Worm (Caenorhabditis elegans) whole organism, late embryonic: ENCODE results near the gene fbxa-164.

Experiments
- F13H6.1 ChIP-seq: sonication (generic microtip); optimal IDR thresholded peaks from 2 replicates; lab custom pipeline; 2016; ENCODE audit warnings: missing genetic modification characterization, missing compliant biosample characterization
- K02D7.2 ChIP-seq: sonication (generic microtip); optimal IDR thresholded peaks from 2 replicates; lab custom pipeline; 2017; ENCODE audit warnings: mild to moderate bottlenecking, missing genetic modification characterization, missing compliant biosample characterization
- T23F11.4 ChIP-seq: fragments of 200-800 bp; sonication (Bioruptor generic); optimal IDR thresholded peaks from 2 replicates; lab custom pipeline; 2018; ENCODE audit warnings: mild to moderate bottlenecking, missing genetic modification characterization, missing compliant biosample characterization
- ahr-1 ChIP-seq: sonication (generic microtip); optimal IDR thresholded peaks from 2 replicates; lab custom pipeline; 2016; ENCODE audit warnings: missing genetic modification characterization, missing compliant biosample characterization
- ceh-14 ChIP-seq: sonication (generic microtip); optimal IDR thresholded peaks from 2 replicates; lab custom pipeline; 2016; ENCODE audit warnings: missing genotype, missing genetic modification characterization, missing compliant biosample characterization
- ceh-2 ChIP-seq: sonication (generic microtip); optimal IDR thresholded peaks from 2 replicates; lab custom pipeline; 2016; ENCODE audit warnings: missing genotype, missing genetic modification characterization, missing compliant biosample characterization
- ceh-22 ChIP-seq: sonication (generic microtip); optimal IDR thresholded peaks from 2 replicates; lab custom pipeline; 2017; ENCODE audit warnings: missing biosample characterization, missing genetic modification characterization
- ceh-30 ChIP-seq: fragments of 150-350 bp; optimal IDR thresholded peaks from 2 replicates; lab custom pipeline; 2014; ENCODE audit warnings: missing biosample characterization, missing genetic modification characterization
- ceh-34 ChIP-seq: sonication (generic microtip); optimal IDR thresholded peaks from 2 replicates; lab custom pipeline; 2016; ENCODE audit warnings: mild to moderate bottlenecking, missing genetic modification characterization, missing compliant biosample characterization
- ceh-48 ChIP-seq: sonication (generic microtip); optimal IDR thresholded peaks from 2 replicates; lab custom pipeline; 2016; ENCODE audit warnings: missing genetic modification characterization, inconsistent platforms, missing compliant biosample characterization
- che-1 ChIP-seq: sonication (generic microtip); optimal IDR thresholded peaks from 2 replicates; lab custom pipeline; 2016; ENCODE audit warnings: mild to moderate bottlenecking, missing genetic modification characterization, missing compliant biosample characterization
- dmd-4 ChIP-seq: sonication (generic microtip); optimal IDR thresholded peaks from 2 replicates; lab custom pipeline; 2016; ENCODE audit warnings: borderline replicate concordance, missing genetic modification characterization, missing compliant biosample characterization
- dve-1 ChIP-seq: sonication (generic microtip); optimal IDR thresholded peaks from 2 replicates; lab custom pipeline; 2017; ENCODE audit warnings: antibody characterized with exemption, mild to moderate bottlenecking, missing genetic modification characterization, missing compliant biosample characterization
- elt-2 ChIP-seq: sonication (generic microtip); optimal IDR thresholded peaks from 2 replicates; lab custom pipeline; 2016; ENCODE audit warnings: missing genetic modification reagents, missing genetic modification characterization, missing compliant biosample characterization
- elt-4 ChIP-seq: sonication (generic microtip); optimal IDR thresholded peaks from 2 replicates; lab custom pipeline; 2016; ENCODE audit warnings: missing genetic modification characterization, missing compliant biosample characterization
- fax-1 ChIP-seq: sonication (generic microtip); optimal IDR thresholded peaks from 2 replicates; lab custom pipeline; 2016; ENCODE audit warnings: missing genotype, missing genetic modification characterization, missing compliant biosample characterization
- fkh-10 ChIP-seq: fragments of 150-350 bp; optimal IDR thresholded peaks from 2 replicates; lab custom pipeline; 2014; ENCODE audit warnings: missing biosample characterization, missing genetic modification reagents, missing genetic modification characterization
- fkh-6 ChIP-seq: sonication (generic microtip); optimal IDR thresholded peaks from 2 replicates; lab custom pipeline; 2016; ENCODE audit warnings: missing genetic modification characterization, missing compliant biosample characterization
- gmeb-2 ChIP-seq: sonication (generic microtip); optimal IDR thresholded peaks from 2 replicates; lab custom pipeline; 2016; ENCODE audit warnings: missing genetic modification characterization, inconsistent platforms, missing compliant biosample characterization
- hlh-6 ChIP-seq: sonication (generic microtip); optimal IDR thresholded peaks from 2 replicates; lab custom pipeline; 2016; ENCODE audit warnings: missing genotype, missing genetic modification characterization, missing compliant biosample characterization
- lin-11 ChIP-seq: fragments of 200-800 bp; sonication (Bioruptor generic); optimal IDR thresholded peaks from 2 replicates; lab custom pipeline; 2018; ENCODE audit warnings: mild to moderate bottlenecking, missing genetic modification characterization, missing compliant biosample characterization
- nfya-1 ChIP-seq: sonication (generic microtip); optimal IDR thresholded peaks from 2 replicates; lab custom pipeline; 2017; ENCODE audit warnings: missing genetic modification characterization, mild to moderate bottlenecking, missing compliant biosample characterization, antibody characterized with exemption, moderate library complexity
- nhr-11 ChIP-seq: fragments of 150-350 bp; optimal IDR thresholded peaks from 2 replicates; lab custom pipeline; 2014; ENCODE audit warnings: missing biosample characterization, missing genetic modification characterization
- nhr-232 ChIP-seq: sonication (generic microtip); optimal IDR thresholded peaks from 2 replicates; lab custom pipeline; 2016; ENCODE audit warnings: missing genetic modification characterization, missing compliant biosample characterization
- npax-4 ChIP-seq: sonication (generic microtip); optimal IDR thresholded peaks from 2 replicates; lab custom pipeline; 2016; ENCODE audit warnings: missing genetic modification characterization, missing compliant biosample characterization
- odd-2 ChIP-seq: sonication (generic microtip); optimal IDR thresholded peaks from 2 replicates; lab custom pipeline; 2017; ENCODE audit warnings: antibody characterized with exemption, mild to moderate bottlenecking, missing genetic modification characterization, missing compliant biosample characterization
- pag-3 ChIP-seq: sonication (generic microtip); optimal IDR thresholded peaks from 2 replicates; lab custom pipeline; 2016; ENCODE audit warnings: missing compliant biosample characterization, missing genetic modification characterization, borderline replicate concordance
- pat-9 ChIP-seq: fragments of 200-800 bp; sonication (Bioruptor generic); optimal IDR thresholded peaks from 2 replicates; lab custom pipeline; 2018; ENCODE audit warnings: mild to moderate bottlenecking, missing genetic modification characterization, moderate library complexity, missing compliant biosample characterization
- pha-2 ChIP-seq: sonication (generic microtip); optimal IDR thresholded peaks from 2 replicates; lab custom pipeline; 2017; ENCODE audit warnings: mild to moderate bottlenecking, missing genetic modification characterization, missing compliant biosample characterization
- pha-4 ChIP-seq: fragments of 150-350 bp; optimal IDR thresholded peaks from 2 replicates; lab custom pipeline; 2018; ENCODE audit warnings: missing biosample characterization, missing genetic modification reagents, missing genetic modification characterization
- pros-1 ChIP-seq: fragments of 150-350 bp; optimal IDR thresholded peaks from 2 replicates; lab custom pipeline; 2014; ENCODE audit warnings: missing biosample characterization, missing genetic modification reagents, missing genetic modification characterization
- rnt-1 ChIP-seq: sonication (generic microtip); optimal IDR thresholded peaks from 2 replicates; lab custom pipeline; 2016; ENCODE audit warnings: missing genetic modification characterization, missing compliant biosample characterization
- sox-2 ChIP-seq: fragments of 200-800 bp; sonication (Bioruptor generic); IDR thresholded peaks from 2 replicates; pipeline ENCODE4 v1.3.6; 2022; ENCODE audit warnings: missing genetic modification reagents, missing genetic modification characterization, missing compliant biosample characterization
- tbx-2 ChIP-seq: sonication (generic microtip); optimal IDR thresholded peaks from 2 replicates; lab custom pipeline; 2016; ENCODE audit warnings: missing genetic modification characterization, missing compliant biosample characterization
- tbx-7 ChIP-seq: sonication (generic microtip); optimal IDR thresholded peaks from 2 replicates; lab custom pipeline; 2016; ENCODE audit warnings: missing genotype, missing genetic modification characterization, missing compliant biosample characterization
- ttx-3 ChIP-seq: sonication (generic microtip); optimal IDR thresholded peaks from 2 replicates; lab custom pipeline; 2016; ENCODE audit warnings: missing genetic modification reagents, missing genetic modification characterization, missing compliant biosample characterization
- unc-3 ChIP-seq, 2 experiments: fragments of 200-800 bp in 1 of 2; sonication (Bioruptor generic) in 1 of 2; sonication (generic microtip) in 1 of 2; conservative IDR thresholded peaks in 1 of 2; optimal IDR thresholded peaks in 1 of 2; 2 replicates each; pipeline versions ENCODE4 v1.3.6 to Lab custom; 2016 to 2022; ENCODE audit warnings: missing compliant biosample characterization in 2 of 2, missing genetic modification characterization in 2 of 2, missing genetic modification reagents in 1 of 2
- unc-42 ChIP-seq: sonication (generic microtip); optimal IDR thresholded peaks from 2 replicates; lab custom pipeline; 2016; ENCODE audit warnings: missing genotype, missing genetic modification characterization, missing compliant biosample characterization
- zip-5 ChIP-seq: sonication (generic microtip); optimal IDR thresholded peaks from 2 replicates; lab custom pipeline; 2016; ENCODE audit warnings: missing genetic modification characterization, missing compliant biosample characterization
- ztf-16 ChIP-seq: sonication (generic microtip); optimal IDR thresholded peaks from 2 replicates; lab custom pipeline; 2017; ENCODE audit warnings: missing genetic modification characterization, missing compliant biosample characterization

fbxa-164 gene

DNA sequence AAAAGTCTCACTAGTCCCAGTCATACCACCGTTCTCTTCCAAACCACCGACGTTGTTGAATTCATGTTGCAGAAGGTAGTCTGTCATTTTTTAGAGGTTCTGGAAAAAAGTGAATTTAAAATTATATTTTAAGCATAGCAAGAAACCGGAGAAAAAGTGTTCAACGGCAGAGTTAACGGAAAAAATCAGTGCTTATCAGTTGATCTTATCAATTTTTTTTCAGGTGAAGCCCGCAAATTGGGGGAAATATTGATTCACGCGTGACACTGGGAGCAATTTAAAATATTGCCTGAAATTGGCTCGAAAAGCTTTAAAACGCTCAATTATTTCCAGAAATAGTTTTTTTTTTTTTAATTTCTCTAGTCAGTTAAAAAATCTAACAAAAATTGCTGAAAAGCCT, 34.0 kb downstream of the fbxa-164 start, which contains the start of gene math-38:
Gene math-38, minus strand, starts transcription at position 101 of the 400 bp plus-strand sequence.
- TF ChIP-seq ceh-30 (tag; lab: Kevin White, UChicago) (no peak), T23F11.4 (GFP tag; lab: Kevin White, UChicago) (no peak), lin-11 (tag; lab: Kevin White, UChicago) (no peak), pha-2 (tag; lab: Kevin White, UChicago) (no peak), ahr-1 (tag; lab: Kevin White, UChicago) (no peak), unc-3 (GFP tag; conservative IDR thresholded peaks at IDR 0.05; lab: Robert Waterston, UW) (no peak), unc-3 (tag; optimal IDR thresholded peaks at IDR 0.05; lab: Kevin White, UChicago) (no peak), unc-42 (tag; lab: Kevin White, UChicago) (no peak), odd-2 (no peak), fkh-10 (GFP tag; lab: Kevin White, UChicago) (no peak), hlh-6 (tag; lab: Kevin White, UChicago) (no peak), K02D7.2 (tag; lab: Kevin White, UChicago) (no peak), ceh-22 (tag; lab: Kevin White, UChicago) (no peak), dve-1 (tag; lab: Kevin White, UChicago) (no peak), elt-2 (no peak), ceh-48 (tag; lab: Kevin White, UChicago) (no peak), rnt-1 (tag; lab: Kevin White, UChicago) (no peak), nhr-11 (tag; lab: Kevin White, UChicago) (no peak), ceh-34 (tag; lab: Kevin White, UChicago) (no peak), F13H6.1 (no peak), nhr-232 (tag; lab: Kevin White, UChicago) (no peak)

DNA sequence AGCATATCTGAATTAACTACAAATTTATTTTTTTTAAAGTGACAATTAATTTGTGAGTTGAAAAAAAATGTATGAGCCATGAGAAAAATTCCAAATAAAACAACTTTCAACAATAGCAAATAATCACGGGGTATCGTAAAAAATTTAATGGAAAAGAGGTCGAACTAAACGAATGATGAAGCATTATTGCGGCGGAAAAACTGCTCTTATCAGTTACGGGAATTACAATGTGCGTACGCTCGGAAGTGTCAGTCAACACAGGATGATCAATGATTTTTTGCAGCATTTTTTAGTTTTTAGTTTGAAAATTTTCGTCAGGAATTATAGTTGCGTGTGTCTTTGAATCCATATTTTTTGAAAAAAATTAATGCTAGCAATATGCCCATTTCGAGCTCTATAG, 37.1 kb downstream of the fbxa-164 start:
- TF ChIP-seq ttx-3 (tag; lab: Kevin White, UChicago) = no peak
- TF ChIP-seq, all 69 proteins: peak for 0

DNA sequence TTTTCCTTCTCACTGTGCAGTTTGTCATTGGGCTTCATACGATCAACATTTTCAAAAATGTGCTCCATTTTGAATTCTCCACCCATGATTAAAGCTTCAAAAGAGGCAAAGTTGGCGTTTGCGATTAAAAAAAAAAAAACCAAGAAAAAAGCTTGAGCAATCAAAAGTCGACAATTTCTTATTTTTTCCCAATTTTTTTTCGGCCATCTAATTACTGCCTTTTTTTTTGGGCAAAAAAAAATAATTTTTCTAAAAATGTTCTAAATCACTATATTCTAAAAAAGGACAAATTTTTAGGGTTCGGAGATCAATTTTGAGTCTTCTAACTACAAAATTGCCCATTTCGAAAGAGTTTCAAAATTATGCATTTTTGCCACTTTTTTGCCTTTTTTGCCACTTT, 37.8 kb downstream of the fbxa-164 start, which contains the start of gene K05F6.10:
Gene K05F6.10, minus strand, starts transcription at position 101 of the 400 bp plus-strand sequence.
- no peak for TF ChIP-seq ztf-16 (tag; lab: Kevin White, UChicago)
- no peak for TF ChIP-seq fax-1 (tag; lab: Kevin White, UChicago)
- TF ChIP-seq nfya-1 (tag; lab: Kevin White, UChicago) = no peak
- no peak for TF ChIP-seq pros-1 (tag; lab: Kevin White, UChicago)
- no peak for TF ChIP-seq pha-2 (tag; lab: Kevin White, UChicago)
- no peak for TF ChIP-seq lin-11 (tag; lab: Kevin White, UChicago)
- TF ChIP-seq pha-4 (tag; lab: Kevin White, UChicago) = no peak
- TF ChIP-seq elt-2 = no peak
- no peak for TF ChIP-seq elt-4 (tag; lab: Kevin White, UChicago)
- TF ChIP-seq ceh-14 = no peak
- TF ChIP-seq tbx-7 (tag; lab: Kevin White, UChicago) = no peak
- TF ChIP-seq unc-42 (tag; lab: Kevin White, UChicago) = no peak
- TF ChIP-seq tbx-2 (tag; lab: Kevin White, UChicago) = no peak
- TF ChIP-seq sox-2 = no peak
- TF ChIP-seq nhr-11 (tag; lab: Kevin White, UChicago) = no peak
- TF ChIP-seq npax-4 = no peak
- no peak for TF ChIP-seq ahr-1 (tag; lab: Kevin White, UChicago)
- TF ChIP-seq F13H6.1 = no peak
- TF ChIP-seq fkh-10 (GFP tag; lab: Kevin White, UChicago) = no peak
- no peak for TF ChIP-seq dmd-4 (tag; lab: Kevin White, UChicago)
- TF ChIP-seq, all 69 proteins: peak for 0

DNA sequence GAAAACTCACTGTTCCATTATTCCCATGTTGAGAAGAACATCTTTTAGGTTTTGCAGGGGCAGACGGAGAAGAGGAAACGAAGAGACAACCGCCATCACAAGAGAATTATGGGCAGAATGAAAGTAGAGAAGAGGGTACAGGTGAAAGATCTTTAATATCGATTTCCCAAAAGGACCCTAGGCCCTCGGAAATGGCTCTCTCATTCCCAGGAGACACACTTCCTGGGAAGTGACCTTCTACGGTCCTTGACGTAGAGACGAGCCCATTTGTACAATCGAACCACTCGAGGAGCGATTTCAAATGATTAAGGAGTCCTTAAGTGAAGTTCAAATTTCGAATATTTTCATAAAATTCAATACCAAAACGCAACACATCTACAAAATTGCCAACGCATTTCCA, 42.8 kb downstream of the fbxa-164 start, which contains the start of gene fbxb-46:
Gene fbxb-46, minus strand, starts transcription at position 101 of the 400 bp plus-strand sequence.
- TF ChIP-seq ceh-2 (tag; lab: Kevin White, UChicago) (no peak), pat-9 (tag; lab: Kevin White, UChicago) (no peak), pha-2 (tag; lab: Kevin White, UChicago) (no peak), fkh-10 (GFP tag; lab: Kevin White, UChicago) (no peak), che-1 (tag; lab: Kevin White, UChicago) (no peak), ceh-14 (no peak), zip-5 (tag; lab: Kevin White, UChicago) (no peak), gmeb-2 (tag; lab: Kevin White, UChicago) (no peak), fkh-6 (no peak), pag-3 (tag; lab: Kevin White, UChicago) (no peak), T23F11.4 (GFP tag; lab: Kevin White, UChicago) (no peak)
